Worm (Caenorhabditis elegans) whole organism, L2 larva: ENCODE measurements around the gene C28H8.3.

Source experiments
- lsy-2 ChIP-seq, 2 experiments: fragments of 150-350 bp in 1 of 2; sonication (generic microtip) in 1 of 2; optimal IDR thresholded peaks; 2 replicates each; lab custom pipeline; 2014 to 2017; ENCODE audit warnings: missing biosample characterization in 2 of 2, missing genetic modification characterization in 2 of 2
- nhr-237 ChIP-seq: fragments of 150-350 bp; optimal IDR thresholded peaks from 2 replicates; lab custom pipeline; 2014; ENCODE audit warnings: missing biosample characterization, missing genetic modification characterization
- nhr-25 ChIP-seq: fragments of 150-350 bp; sonication (generic microtip); optimal IDR thresholded peaks from 3 replicates; lab custom pipeline; 2014; ENCODE audit warnings: missing biosample characterization, missing genetic modification characterization
- unc-62 ChIP-seq: fragments of 150-350 bp; optimal IDR thresholded peaks from 2 replicates; lab custom pipeline; 2014; ENCODE audit warnings: missing biosample characterization, missing genetic modification reagents, missing genetic modification characterization
- ztf-1 ChIP-seq: fragments of 200-800 bp; sonication (Bioruptor generic); conservative IDR thresholded peaks from 2 replicates; pipeline ENCODE4 v1.3.6; 2022; ENCODE audit warnings: missing genetic modification characterization, missing compliant biosample characterization
- ztf-11 ChIP-seq: sonication (generic microtip); optimal IDR thresholded peaks from 2 replicates; lab custom pipeline; 2017; ENCODE audit warnings: missing biosample characterization, missing genetic modification characterization

ce11 chrIII:5942104-5942503 lies 33.6 kb downstream of the C28H8.3 start:
- TF ChIP-seq nhr-237 (tag; lab: Kevin White, UChicago) (no peak), ztf-11 (tag; lab: Kevin White, UChicago) (no peak), nhr-25 (tag; lab: Kevin White, UChicago) (no peak), unc-62 (no peak), lsy-2 (tag; optimal IDR thresholded peaks at IDR 0.05; lab: Kevin White, UChicago) (no peak), ztf-1 (no peak)
